Fruit fly (Drosophila melanogaster): Measurements from ENCODE around the gene ERp44.

The ERp44 gene

dm6 chrX:16270795-16271194 is 26.7 kb downstream of the ERp44 start, which contains the start of gene Mfe2 (continued):
- TF ChIP-seq ash1 (GFP tag; optimal IDR thresholded peaks at IDR 0.05), result no peak
- no peak for TF ChIP-seq CG7357 (GFP tag; IDR thresholded peaks at IDR 0.05)
- no peak for TF ChIP-seq pan (optimal IDR thresholded peaks at IDR 0.05)
- no peak for TF ChIP-seq pan (GFP tag; optimal IDR thresholded peaks at IDR 0.05 in 1 of 2, IDR thresholded peaks at IDR 0.05 in 1 of 2)
- TF ChIP-seq CG8359 (GFP tag; optimal IDR thresholded peaks at IDR 0.05; ENCODE audit: borderline replicate concordance), result no peak
- TF ChIP-seq NfI (GFP tag; optimal IDR thresholded peaks at IDR 0.05), result peak; percentile 46
- TF ChIP-seq bcd (GFP tag; optimal IDR thresholded peaks at IDR 0.05), result peak; percentile 58
- TF ChIP-seq BtbVII (GFP tag; optimal IDR thresholded peaks at IDR 0.05), result no peak
- TF ChIP-seq Nf-YA (GFP tag; IDR thresholded peaks at IDR 0.05), result no peak
- peak; percentile 2 for TF ChIP-seq disco-r (GFP tag; optimal IDR thresholded peaks at IDR 0.05)
- TF ChIP-seq Fer2 (tag; optimal IDR thresholded peaks at IDR 0.05), result no peak
- TF ChIP-seq Hmr (GFP tag; optimal IDR thresholded peaks at IDR 0.05), result peak; percentile 84
- TF ChIP-seq tap (tag; optimal IDR thresholded peaks at IDR 0.05), result no peak
- TF ChIP-seq Atf-2 (GFP tag; optimal IDR thresholded peaks at IDR 0.05), result no peak
- no peak for TF ChIP-seq HLHmδ (GFP tag; optimal IDR thresholded peaks at IDR 0.05)
- no peak for TF ChIP-seq Aef1 (GFP tag; IDR thresholded peaks at IDR 0.05)
- peak; percentile 19 for TF ChIP-seq CG5180 (GFP tag; optimal IDR thresholded peaks at IDR 0.05)
- no peak for TF ChIP-seq ara (GFP tag; IDR thresholded peaks at IDR 0.05)
- TF ChIP-seq CG3995 (GFP tag; optimal IDR thresholded peaks at IDR 0.05), result peak; percentile 37
- 0 out of 3 replicates have a peak, but pooled peaks have one; percentile 9 for TF ChIP-seq so (GFP tag; IDR thresholded peaks at IDR 0.05)
- TF ChIP-seq gce (GFP tag; IDR thresholded peaks at IDR 0.05), result no peak
- TF ChIP-seq CG5953 (GFP tag; IDR thresholded peaks at IDR 0.05), result no peak
- TF ChIP-seq tio (GFP tag; optimal IDR thresholded peaks at IDR 0.05), result no peak
- TF ChIP-seq wor (GFP tag; IDR thresholded peaks at IDR 0.05), result no peak; the same call in 1 of the 2 replicates
- peak; percentile 3 for TF ChIP-seq CG13424 (tag; optimal IDR thresholded peaks at IDR 0.05)
- TF ChIP-seq CG7271 (tag; optimal IDR thresholded peaks at IDR 0.05), result no peak
- no peak for TF ChIP-seq Doc3 (GFP tag; IDR thresholded peaks at IDR 0.05; ENCODE audit: partially characterized antibody)
- peak; percentile 50 for TF ChIP-seq CG3163 (GFP tag; optimal IDR thresholded peaks at IDR 0.05)
- peak; percentile 59 for TF ChIP-seq Antp (GFP tag; optimal IDR thresholded peaks at IDR 0.05)
- no peak for TF ChIP-seq peb (GFP tag; IDR thresholded peaks at IDR 0.05)
- peak; percentile 91 for TF ChIP-seq pita (GFP tag; optimal IDR thresholded peaks at IDR 0.05)
- 0 out of 2 replicates have a peak, but pooled peaks have one; percentile 7 for TF ChIP-seq CG6272 (GFP tag; IDR thresholded peaks at IDR 0.05)
- TF ChIP-seq Neu2 (GFP tag; optimal IDR thresholded peaks at IDR 0.05; ENCODE audit: borderline replicate concordance), result no peak
- TF ChIP-seq Hr78 (GFP tag; optimal IDR thresholded peaks at IDR 0.05), result peak in 1 of 2 experiments; percentile 94
- TF ChIP-seq CG1603 (tag; optimal IDR thresholded peaks at IDR 0.05), result peak; percentile 90
- peak; percentile 35 for TF ChIP-seq CG15601 (tag; optimal IDR thresholded peaks at IDR 0.05)
- TF ChIP-seq CG12744 (GFP tag; optimal IDR thresholded peaks at IDR 0.05), result peak; percentile 54
- TF ChIP-seq CG4820 (GFP tag; optimal IDR thresholded peaks at IDR 0.05), result peak; percentile 35
- peak; percentile 49; the same call in 1 of the 2 replicates for TF ChIP-seq amos (GFP tag; IDR thresholded peaks at IDR 0.05; ENCODE audit: partially characterized antibody)
- no peak for TF ChIP-seq TFAM (GFP tag; optimal IDR thresholded peaks at IDR 0.05)
- peak; percentile 25 for TF ChIP-seq Meics (GFP tag; optimal IDR thresholded peaks at IDR 0.05)
- no peak for TF ChIP-seq D19B (GFP tag; optimal IDR thresholded peaks at IDR 0.05)
- TF ChIP-seq lov (optimal IDR thresholded peaks at IDR 0.05), result no peak
- TF ChIP-seq lov (GFP tag; IDR thresholded peaks at IDR 0.05), result 0 out of 3 replicates have a peak, but pooled peaks have one; percentile 11
- peak; percentile 50 for TF ChIP-seq CG8290 (GFP tag; optimal IDR thresholded peaks at IDR 0.05)
- TF ChIP-seq CG8290 (tag; optimal IDR thresholded peaks at IDR 0.05), result peak; percentile 22 to 93
- TF ChIP-seq CG5245 (GFP tag; optimal IDR thresholded peaks at IDR 0.05), result peak; percentile 35
- no peak for TF ChIP-seq ro (GFP tag; IDR thresholded peaks at IDR 0.05)
- TF ChIP-seq CG10147 (GFP tag; optimal IDR thresholded peaks at IDR 0.05), result peak; percentile 7
- TF ChIP-seq hkb (optimal IDR thresholded peaks at IDR 0.05), result no peak
- peak; percentile 16; the same call in 1 of the 2 replicates for TF ChIP-seq hkb (GFP tag; IDR thresholded peaks at IDR 0.05)
- TF ChIP-seq CG10565 (GFP tag; optimal IDR thresholded peaks at IDR 0.05), result no peak

All from whole organism, embryonic.